Worm (Caenorhabditis elegans): ENCODE data around the gene Y62H9A.13.

Y62H9A.13 gene

DNA sequence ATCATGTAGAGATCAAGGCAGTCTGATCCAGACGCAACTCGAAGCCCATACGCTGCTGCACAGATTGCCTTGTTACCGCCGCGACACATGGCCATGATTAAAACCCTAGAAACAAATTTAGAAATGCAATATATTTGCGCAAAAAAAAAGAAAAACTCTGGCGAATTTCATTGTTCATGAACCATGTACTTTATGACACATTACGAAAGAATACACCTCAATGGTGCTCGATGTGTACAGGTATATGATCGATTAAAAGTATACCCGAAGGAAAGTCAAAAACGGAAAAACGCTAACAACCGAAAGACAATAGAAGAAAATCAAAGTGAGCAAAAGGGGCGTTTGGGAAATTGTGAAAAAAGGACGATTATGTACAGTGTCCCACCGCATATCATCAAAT is 24.5 kb upstream of the Y62H9A.13 start, which contains the start of gene Y62H9A.8:
Y62H9A.8 (minus strand) TSS at position 101 of the 400 bp plus-strand sequence.
- TF ChIP-seq snpc-1.2 (GFP tag; IDR thresholded peaks at IDR 0.05) (no peak), madf-9 (GFP tag; conservative IDR thresholded peaks at IDR 0.05) (no peak), hlh-11 (tag; optimal IDR thresholded peaks at IDR 0.05) (no peak), ZK546.5 (tag; optimal IDR thresholded peaks at IDR 0.05) (no peak), aly-2 (tag; optimal IDR thresholded peaks at IDR 0.05) (no peak), nhr-76 (tag; optimal IDR thresholded peaks at IDR 0.05) (no peak), nhr-102 (tag; optimal IDR thresholded peaks at IDR 0.05) (no peak), tag-97 (GFP tag; IDR thresholded peaks at IDR 0.05) (no peak), tra-1 (GFP tag; IDR thresholded peaks at IDR 0.05) (no peak), mes-2 (tag; optimal IDR thresholded peaks at IDR 0.05; ENCODE audit: poor library complexity, severe bottlenecking) (no peak), egl-43 (GFP tag; IDR thresholded peaks at IDR 0.05) (no peak), nhr-237 (tag; optimal IDR thresholded peaks at IDR 0.05) (no peak), hif-1 (tag; optimal IDR thresholded peaks at IDR 0.05) (no peak), dpl-1 (GFP tag; optimal IDR thresholded peaks at IDR 0.05) (no peak), lin-29 (GFP tag; IDR thresholded peaks at IDR 0.05) (no peak), mdl-1 (tag; optimal IDR thresholded peaks at IDR 0.05) (no peak), lin-1 (GFP tag; IDR thresholded peaks at IDR 0.05) (no peak), jun-1 (tag; optimal IDR thresholded peaks at IDR 0.05) (no peak), nhr-42 (GFP tag; IDR thresholded peaks at IDR 0.05) (no peak)

DNA sequence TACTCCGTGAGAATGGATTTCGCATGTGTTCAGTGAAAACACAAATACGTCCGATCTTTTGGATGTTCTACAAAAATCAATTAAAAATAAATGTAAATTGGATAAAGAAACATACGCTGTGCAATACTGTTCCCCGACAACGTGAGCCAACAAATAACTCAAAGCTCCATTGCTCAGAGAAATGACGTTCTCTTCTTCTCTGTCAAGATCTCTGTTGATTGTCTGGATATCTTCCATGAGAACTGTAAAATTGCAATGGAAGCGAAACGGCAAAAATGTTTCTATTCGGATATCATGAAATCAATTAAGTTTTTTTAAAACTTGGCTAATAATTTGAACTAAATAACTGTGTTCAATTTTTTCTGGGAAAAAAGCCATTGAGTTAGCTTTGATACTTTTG is 20.1 kb upstream of the Y62H9A.13 start:
- TF ChIP-seq daf-19 (GFP tag; conservative IDR thresholded peaks at IDR 0.05) = no peak
- TF ChIP-seq madf-9 (GFP tag; conservative IDR thresholded peaks at IDR 0.05) = no peak
- TF ChIP-seq hlh-11 (tag; optimal IDR thresholded peaks at IDR 0.05) = no peak
- no peak for TF ChIP-seq zip-11 (GFP tag; IDR thresholded peaks at IDR 0.05)
- TF ChIP-seq aha-1 (tag) = peak; percentile 93

DNA sequence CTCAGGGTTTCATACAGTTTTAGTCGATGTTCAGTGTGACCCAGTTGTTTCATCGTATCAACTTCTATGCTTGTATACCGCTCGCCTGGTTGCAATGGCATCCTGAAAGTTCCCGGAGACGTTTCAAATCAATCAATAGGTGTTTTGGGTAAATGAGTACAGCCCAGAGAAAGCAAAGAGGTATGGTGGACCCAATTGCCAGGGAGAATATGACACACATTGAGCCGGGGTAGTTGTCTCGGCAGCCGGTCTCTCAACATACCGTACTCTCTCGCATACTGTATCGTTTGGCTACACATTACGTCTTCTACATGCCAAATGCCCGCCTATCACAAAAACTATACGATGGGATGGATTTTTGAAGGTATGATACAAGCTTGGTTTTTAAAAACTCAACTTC is 18.8 kb upstream of the Y62H9A.13 start, which contains the start of gene Y62H9A.9:
Y62H9A.9 (minus strand) TSS at position 101 of the 400 bp plus-strand sequence.
- no peak for TF ChIP-seq hif-1 (tag; optimal IDR thresholded peaks at IDR 0.05)
- no peak for TF ChIP-seq ZK546.5 (tag; optimal IDR thresholded peaks at IDR 0.05)
- no peak for TF ChIP-seq nhr-102 (tag; optimal IDR thresholded peaks at IDR 0.05)
- no peak for TF ChIP-seq ceh-28 (tag; optimal IDR thresholded peaks at IDR 0.05)
- no peak for TF ChIP-seq duxl-1 (tag; optimal IDR thresholded peaks at IDR 0.05; ENCODE audit: poor library complexity)
- TF ChIP-seq F37D6.2 (tag; optimal IDR thresholded peaks at IDR 0.05) = no peak
- no peak for TF ChIP-seq D1046.2 (GFP tag; IDR thresholded peaks at IDR 0.05)
- TF ChIP-seq dmd-8 (GFP tag; IDR thresholded peaks at IDR 0.05) = no peak
- TF ChIP-seq zip-2 (tag; optimal IDR thresholded peaks at IDR 0.05) = no peak

- TF ChIP-seq nhr-6 (tag; optimal IDR thresholded peaks at IDR 0.05) (no peak), Y48G9A.11 (GFP tag; IDR thresholded peaks at IDR 0.05) (no peak), aha-1 (tag) (peak; percentile 57), egl-27 (tag; optimal IDR thresholded peaks at IDR 0.05) (no peak), fos-1 (tag; optimal IDR thresholded peaks at IDR 0.05) (no peak), rbr-2 (tag; optimal IDR thresholded peaks at IDR 0.05) (peak; percentile 46), ceh-28 (tag; optimal IDR thresholded peaks at IDR 0.05) (peak; percentile 43), ceh-44 (GFP tag; IDR thresholded peaks at IDR 0.05) (no peak), dmd-6 (GFP tag; IDR thresholded peaks at IDR 0.05) (no peak), ceh-20 (GFP tag; IDR thresholded peaks at IDR 0.05) (no peak), F10B5.3 (tag; optimal IDR thresholded peaks at IDR 0.05) (peak; percentile 12), unc-62 (GFP tag; optimal IDR thresholded peaks at IDR 0.05 in 1 of 2) (peak in 1 of 2 experiments; percentile 85), unc-62 (tag; optimal IDR thresholded peaks at IDR 0.05) (no peak), F44E2.7 (GFP tag; IDR thresholded peaks at IDR 0.05) (no peak), F37D6.2 (tag; optimal IDR thresholded peaks at IDR 0.05) (peak; percentile 51)
Measured at ce11 chrX:11899031-11899430, 17.8 kb upstream of the Y62H9A.13 start.

All from whole organism, L4 larva.